Fruit fly (Drosophila melanogaster): ENCODE measurements around the gene yem.
A peak's percentile ranks its signal among the peaks of the same experiment; 100 is the strongest.

yem gene

DNA sequence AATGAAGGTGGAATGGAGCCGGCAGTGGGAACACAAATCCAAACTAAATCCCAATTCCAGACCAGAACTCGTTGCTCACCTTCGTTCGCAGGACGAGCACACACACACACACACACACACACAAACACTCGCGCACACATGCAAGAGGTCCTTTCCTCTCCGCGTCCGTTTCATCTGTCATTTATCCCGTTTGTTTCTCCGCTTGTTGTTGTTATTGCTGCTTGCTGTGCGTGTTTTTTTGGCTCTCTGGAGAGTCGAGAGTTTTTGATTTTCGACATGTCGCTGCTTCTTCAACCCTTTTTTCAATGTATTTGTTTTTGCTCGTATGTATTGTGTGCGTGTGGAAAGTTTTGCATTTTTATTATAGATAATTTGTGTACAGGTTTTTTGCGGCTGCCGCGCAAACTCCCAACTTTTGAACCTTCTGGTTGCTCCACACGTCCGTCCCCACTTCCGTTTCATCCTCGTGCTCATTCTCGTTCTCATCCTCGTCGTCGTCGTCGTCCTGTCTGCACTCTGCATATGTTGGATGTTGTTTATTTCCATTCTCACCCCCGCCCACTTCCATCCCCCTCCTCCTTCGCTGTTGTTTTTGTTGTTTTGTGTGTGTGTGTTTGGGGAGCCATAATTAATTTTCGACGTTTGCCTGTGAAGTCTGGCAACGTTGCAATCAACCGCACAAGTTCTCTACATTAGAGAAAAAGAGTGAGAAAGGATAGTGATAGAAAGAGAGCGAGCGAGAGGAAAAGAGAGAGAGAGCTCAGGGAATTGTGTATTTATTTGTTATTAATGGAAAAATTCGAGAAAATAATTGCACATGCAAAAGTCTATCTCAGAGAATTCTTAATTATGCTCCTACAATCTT, 53.2 kb downstream of the yem start (continued):
- no peak for TF ChIP-seq BEAF-32 (GFP tag; optimal IDR thresholded peaks at IDR 0.05)
- no peak for TF ChIP-seq Camta (GFP tag; optimal IDR thresholded peaks at IDR 0.05)
- TF ChIP-seq zfh1 (GFP tag; IDR thresholded peaks at IDR 0.05), result no peak
- 0 out of 3 replicates have a peak, but pooled peaks have one; percentile 21 for TF ChIP-seq Optix (GFP tag; IDR thresholded peaks at IDR 0.05)
- 0 out of 2 replicates have a peak, but pooled peaks have one; percentile 11 for TF ChIP-seq bbx (GFP tag; IDR thresholded peaks at IDR 0.05; ENCODE audit: partially characterized antibody)
- no peak for TF ChIP-seq CG17802 (tag; optimal IDR thresholded peaks at IDR 0.05)
- no peak for TF ChIP-seq shn (GFP tag; optimal IDR thresholded peaks at IDR 0.05)
- no peak for TF ChIP-seq sd (tag; optimal IDR thresholded peaks at IDR 0.05)
- peak; percentile 75 for TF ChIP-seq abd-A (tag; optimal IDR thresholded peaks at IDR 0.05)
- no peak for TF ChIP-seq CoRest (tag; optimal IDR thresholded peaks at IDR 0.05)
- TF ChIP-seq tx (GFP tag; optimal IDR thresholded peaks at IDR 0.05), result no peak
- no peak for TF ChIP-seq CG14667 (GFP tag; IDR thresholded peaks at IDR 0.05)
- TF ChIP-seq CG4404 (GFP tag; IDR thresholded peaks at IDR 0.05), result no peak
- no peak for TF ChIP-seq knrl (GFP tag; IDR thresholded peaks at IDR 0.05; ENCODE audit: partially characterized antibody)
- TF ChIP-seq Nf-YB (GFP tag; optimal IDR thresholded peaks at IDR 0.05), result no peak
- TF ChIP-seq ind (GFP tag; optimal IDR thresholded peaks at IDR 0.05), result no peak
- TF ChIP-seq CG12219 (GFP tag; optimal IDR thresholded peaks at IDR 0.05), result no peak
- no peak for TF ChIP-seq CG10431 (GFP tag; optimal IDR thresholded peaks at IDR 0.05)
- no peak for TF ChIP-seq CG10274 (GFP tag; optimal IDR thresholded peaks at IDR 0.05)
- TF ChIP-seq CG11695 (GFP tag; IDR thresholded peaks at IDR 0.05), result no peak
- TF ChIP-seq E2f1 (GFP tag; IDR thresholded peaks at IDR 0.05), result no peak
- no peak for TF ChIP-seq CG14050 (GFP tag; IDR thresholded peaks at IDR 0.05)
- no peak for TF ChIP-seq bcd (GFP tag; optimal IDR thresholded peaks at IDR 0.05)
- TF ChIP-seq CG1602 (GFP tag; optimal IDR thresholded peaks at IDR 0.05), result no peak
- TF ChIP-seq CG15011 (GFP tag; optimal IDR thresholded peaks at IDR 0.05), result no peak
- no peak for TF ChIP-seq disco-r (GFP tag; optimal IDR thresholded peaks at IDR 0.05)
- TF ChIP-seq CG10366 (GFP tag; IDR thresholded peaks at IDR 0.05), result 0 out of 2 replicates have a peak, but pooled peaks have one; percentile 0
- no peak for TF ChIP-seq slp2 (GFP tag; optimal IDR thresholded peaks at IDR 0.05)

DNA sequence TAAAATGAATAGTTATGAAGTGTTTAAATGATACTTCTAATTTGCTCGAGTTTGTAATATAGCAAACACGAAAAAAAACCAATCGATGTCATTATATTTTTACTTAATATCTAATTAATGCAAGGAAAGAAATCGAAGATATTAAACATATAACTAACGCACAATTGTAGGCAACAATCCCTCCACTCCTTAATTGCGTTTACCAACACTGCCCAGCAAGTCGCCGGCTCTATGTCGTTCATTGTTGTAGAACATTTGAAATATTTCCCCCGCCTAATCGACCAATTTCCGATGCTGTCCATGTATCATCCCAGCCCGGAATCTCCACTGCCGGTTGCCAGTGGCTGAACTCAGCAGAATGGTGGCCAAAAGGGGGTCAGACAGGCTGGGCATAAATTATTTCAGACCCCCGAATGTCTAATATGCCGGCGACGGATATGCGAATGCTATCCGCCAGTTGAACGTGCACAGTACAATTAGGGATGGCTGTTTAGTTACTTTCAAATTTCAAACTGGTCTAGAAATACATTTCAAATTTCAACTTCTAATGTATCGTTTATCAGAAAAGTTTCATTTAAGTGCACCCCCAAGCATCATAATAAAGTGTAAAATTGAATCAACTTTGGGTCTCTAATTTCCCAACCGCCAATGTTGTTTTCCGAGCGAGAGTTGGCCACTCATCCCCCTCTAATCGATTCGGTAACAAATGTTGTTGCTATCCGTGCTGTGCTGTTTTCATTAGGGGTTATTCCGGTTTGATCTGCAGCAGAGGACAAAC, 54.1 kb downstream of the yem start:
- TF ChIP-seq CrebB (tag; optimal IDR thresholded peaks at IDR 0.05), result peak; percentile 45
- TF ChIP-seq vvl (GFP tag; IDR thresholded peaks at IDR 0.05), result peak; percentile 52
- peak; percentile 20 for TF ChIP-seq fd3F (GFP tag; optimal IDR thresholded peaks at IDR 0.05)
- no peak for TF ChIP-seq CG15601 (tag; optimal IDR thresholded peaks at IDR 0.05)
- TF ChIP-seq CG34376 (GFP tag; optimal IDR thresholded peaks at IDR 0.05), result peak; percentile 23
- TF ChIP-seq usp (GFP tag; optimal IDR thresholded peaks at IDR 0.05), result no peak
- TF ChIP-seq ara (GFP tag; IDR thresholded peaks at IDR 0.05), result peak; percentile 51; the same call in 1 of the 2 replicates
- TF ChIP-seq Ada2b (GFP tag; IDR thresholded peaks at IDR 0.05), result peak; percentile 50
- peak; percentile 49 for TF ChIP-seq Oli (tag; optimal IDR thresholded peaks at IDR 0.05)
- TF ChIP-seq tin (GFP tag; optimal IDR thresholded peaks at IDR 0.05), result peak; percentile 15
- TF ChIP-seq Dip3 (GFP tag; optimal IDR thresholded peaks at IDR 0.05), result peak; percentile 14
- no peak for TF ChIP-seq hkb (optimal IDR thresholded peaks at IDR 0.05)
- TF ChIP-seq hkb (GFP tag; IDR thresholded peaks at IDR 0.05), result peak; percentile 57
- TF ChIP-seq CG1647 (GFP tag; optimal IDR thresholded peaks at IDR 0.05), result no peak
- TF ChIP-seq Med (GFP tag), result peak; percentile 31
- TF ChIP-seq Poxn (GFP tag; IDR thresholded peaks at IDR 0.05), result no peak
- TF ChIP-seq Dbx (GFP tag; IDR thresholded peaks at IDR 0.05), result peak; percentile 74
- TF ChIP-seq Gug (GFP tag; IDR thresholded peaks at IDR 0.05), result peak; percentile 7; the same call in 2 of the 4 replicates
- peak; percentile 66 for TF ChIP-seq Hmr (GFP tag; optimal IDR thresholded peaks at IDR 0.05)
- TF ChIP-seq chinmo (GFP tag; IDR thresholded peaks at IDR 0.05; ENCODE audit: partially characterized antibody), result no peak
- peak; percentile 22 for TF ChIP-seq CG17829 (tag; optimal IDR thresholded peaks at IDR 0.05)

Data from whole organism, embryonic.